Worm (Caenorhabditis elegans) whole organism, L4 larva: ENCODE data around the gene C09B7.2.
A peak's percentile ranks its signal among the peaks of the same experiment; 100 is the strongest.

Experiments used
- D1046.2 ChIP-seq: fragments of 200-800 bp; sonication (Bioruptor generic); IDR thresholded peaks from 2 replicates; pipeline ENCODE4 v1.3.6; 2022; ENCODE audit warnings: missing genetic modification characterization, missing compliant biosample characterization
- R02D3.7 ChIP-seq: fragments of 150-350 bp; sonication (generic microtip); optimal IDR thresholded peaks from 3 replicates; lab custom pipeline; 2014; ENCODE audit warnings: missing biosample characterization, missing genetic modification characterization
- T20F7.1 ChIP-seq: fragments of 200-800 bp; sonication (Bioruptor generic); optimal IDR thresholded peaks from 2 replicates; lab custom pipeline; 2018; ENCODE audit warnings: mild to moderate bottlenecking, missing genetic modification characterization, missing compliant biosample characterization
- T26A8.4 ChIP-seq: fragments of 200-800 bp; sonication (Bioruptor generic); IDR thresholded peaks from 2 replicates; pipeline ENCODE4 v1.3.6; 2022; ENCODE audit warnings: missing genetic modification characterization, missing compliant biosample characterization
- Y105C5A.15 ChIP-seq: fragments of 200-800 bp; sonication (Bioruptor generic); IDR thresholded peaks from 2 replicates; pipeline ENCODE4 v1.3.6; 2022; ENCODE audit warnings: missing genetic modification characterization, missing compliant biosample characterization
- aha-1 ChIP-seq: fragments of 150-350 bp; peaks from one replicate; lab custom pipeline; 2014; ENCODE audit warnings: missing biosample characterization, missing genetic modification characterization
- aly-2 ChIP-seq: sonication (generic microtip); optimal IDR thresholded peaks from 2 replicates; lab custom pipeline; 2018; ENCODE audit warnings: missing biosample characterization, missing genetic modification characterization
- ama-1 ChIP-seq: fragments of 150-350 bp; optimal IDR thresholded peaks from 2 replicates; lab custom pipeline; 2014; ENCODE audit warnings: inconsistent platforms, mixed read lengths
- arid-1 ChIP-seq: fragments of 200-800 bp; sonication (Bioruptor generic); conservative IDR thresholded peaks from 2 replicates; pipeline ENCODE4 v1.3.6; 2022; ENCODE audit warnings: missing genetic modification reagents, missing genetic modification characterization, missing compliant biosample characterization
- ceh-28 ChIP-seq: fragments of 150-350 bp; optimal IDR thresholded peaks from 2 replicates; lab custom pipeline; 2014; ENCODE audit warnings: missing biosample characterization, missing genetic modification reagents, missing genetic modification characterization
- cey-2 ChIP-seq: sonication (generic microtip); optimal IDR thresholded peaks from 3 replicates; lab custom pipeline; 2017; ENCODE audit warnings: missing genetic modification characterization, mild to moderate bottlenecking, missing compliant biosample characterization, antibody characterized with exemption, borderline replicate concordance; ENCODE audit not compliant: insufficient read depth
- daf-19 ChIP-seq: fragments of 200-800 bp; sonication (Bioruptor generic); conservative IDR thresholded peaks from 2 replicates; pipeline ENCODE4 v1.3.6; 2022; ENCODE audit warnings: missing genetic modification characterization, missing compliant biosample characterization
- daf-8 ChIP-seq: fragments of 200-800 bp; sonication (Bioruptor generic); IDR thresholded peaks from 2 replicates; pipeline ENCODE4 v1.3.6; 2022; ENCODE audit warnings: missing genetic modification characterization, missing compliant biosample characterization
- dmd-8 ChIP-seq: fragments of 200-800 bp; sonication (Bioruptor generic); IDR thresholded peaks from 2 replicates; pipeline ENCODE4 v1.3.6; 2022; ENCODE audit warnings: missing genetic modification characterization, missing compliant biosample characterization
- dpl-1 ChIP-seq: fragments of 150-350 bp; optimal IDR thresholded peaks from 2 replicates; lab custom pipeline; 2014; ENCODE audit warnings: missing biosample characterization, missing genetic modification reagents, missing genetic modification characterization
- duxl-1 ChIP-seq: sonication (generic microtip); optimal IDR thresholded peaks from 2 replicates; lab custom pipeline; 2016; ENCODE audit warnings: mild to moderate bottlenecking, missing genetic modification characterization, moderate library complexity, missing compliant biosample characterization; ENCODE audit not compliant: poor library complexity
- egl-27 ChIP-seq: sonication (generic microtip); optimal IDR thresholded peaks from 3 replicates; lab custom pipeline; 2017; ENCODE audit warnings: missing biosample characterization, missing genetic modification reagents, missing genetic modification characterization
- egl-43 ChIP-seq: fragments of 200-800 bp; sonication (Bioruptor generic); IDR thresholded peaks from 2 replicates; pipeline ENCODE4 v1.3.6; 2022; ENCODE audit warnings: missing genetic modification reagents, missing genetic modification characterization, missing compliant biosample characterization
- hlh-30 ChIP-seq: sonication (generic microtip); optimal IDR thresholded peaks from 2 replicates; lab custom pipeline; 2017; ENCODE audit warnings: antibody characterized with exemption, mild to moderate bottlenecking, missing genetic modification characterization, missing compliant biosample characterization; ENCODE audit not compliant: insufficient read depth
- lin-1 ChIP-seq: fragments of 200-800 bp; sonication (Bioruptor generic); IDR thresholded peaks from 2 replicates; pipeline ENCODE4 v1.3.6; 2022; ENCODE audit warnings: missing genetic modification reagents, missing genetic modification characterization, missing compliant biosample characterization
- lin-15B ChIP-seq: fragments of 150-350 bp; sonication (generic microtip); optimal IDR thresholded peaks from 3 replicates; lab custom pipeline; 2014; ENCODE audit warnings: missing biosample characterization, missing genetic modification characterization
- lin-29 ChIP-seq: fragments of 200-800 bp; sonication (Bioruptor generic); IDR thresholded peaks from 2 replicates; pipeline ENCODE4 v1.3.6; 2022; ENCODE audit warnings: missing genetic modification reagents, missing genetic modification characterization, missing compliant biosample characterization
- lir-3 ChIP-seq: sonication (generic microtip); optimal IDR thresholded peaks from 2 replicates; lab custom pipeline; 2016; ENCODE audit warnings: mild to moderate bottlenecking, missing genetic modification characterization, missing compliant biosample characterization
- lsy-2 ChIP-seq, 2 experiments: fragments of 150-350 bp in 1 of 2; sonication (generic microtip) in 1 of 2; optimal IDR thresholded peaks; 2 replicates each; lab custom pipeline; 2014 to 2017; ENCODE audit warnings: missing biosample characterization in 2 of 2, missing genetic modification characterization in 2 of 2
- mdl-1 ChIP-seq, 2 experiments: fragments of 150-350 bp in 1 of 2; sonication (generic microtip) in 1 of 2; optimal IDR thresholded peaks; 2 replicates each; lab custom pipeline; 2014 to 2017; ENCODE audit warnings: missing biosample characterization in 2 of 2, missing genetic modification characterization in 2 of 2
- mdt-29 ChIP-seq: fragments of 200-800 bp; sonication (Bioruptor generic); IDR thresholded peaks from 2 replicates; pipeline ENCODE4 v1.3.6; 2022; ENCODE audit warnings: missing genetic modification reagents, missing genetic modification characterization, missing compliant biosample characterization
- mep-1 ChIP-seq: fragments of 150-350 bp; sonication (generic microtip); optimal IDR thresholded peaks from 3 replicates; lab custom pipeline; 2014; ENCODE audit warnings: missing biosample characterization, missing genetic modification characterization
- mes-2 ChIP-seq: sonication (generic microtip); optimal IDR thresholded peaks from 2 replicates; lab custom pipeline; 2016; ENCODE audit warnings: missing genotype, mild to moderate bottlenecking, missing genetic modification characterization, missing compliant biosample characterization; ENCODE audit not compliant: poor library complexity, severe bottlenecking
- nhr-10 ChIP-seq: fragments of 150-350 bp; optimal IDR thresholded peaks from 2 replicates; lab custom pipeline; 2014; ENCODE audit warnings: missing biosample characterization, missing genetic modification characterization
- nhr-102 ChIP-seq: sonication (generic microtip); optimal IDR thresholded peaks from 2 replicates; lab custom pipeline; 2016; ENCODE audit warnings: mild to moderate bottlenecking, missing genetic modification characterization, moderate library complexity, missing compliant biosample characterization
- nhr-11 ChIP-seq: fragments of 150-350 bp; optimal IDR thresholded peaks from 2 replicates; lab custom pipeline; 2014; ENCODE audit warnings: missing biosample characterization, missing genetic modification characterization
- nhr-111 ChIP-seq: fragments of 200-800 bp; sonication (Bioruptor generic); optimal IDR thresholded peaks from 2 replicates; lab custom pipeline; 2018; ENCODE audit warnings: mild to moderate bottlenecking, missing genetic modification characterization, missing compliant biosample characterization
- nhr-237 ChIP-seq: sonication (generic microtip); optimal IDR thresholded peaks from 2 replicates; lab custom pipeline; 2017; ENCODE audit warnings: missing biosample characterization, missing genetic modification characterization
- nhr-25 ChIP-seq: sonication (generic microtip); optimal IDR thresholded peaks from 2 replicates; lab custom pipeline; 2017; ENCODE audit warnings: missing genetic modification characterization, mild to moderate bottlenecking, missing compliant biosample characterization, antibody characterized with exemption, moderate library complexity, borderline replicate concordance; ENCODE audit not compliant: insufficient read depth
- nhr-28 ChIP-seq: fragments of 150-350 bp; optimal IDR thresholded peaks from 2 replicates; lab custom pipeline; 2014; ENCODE audit warnings: missing biosample characterization, missing genetic modification characterization
- nhr-41 ChIP-seq: fragments of 200-800 bp; sonication (Bioruptor generic); IDR thresholded peaks from 2 replicates; pipeline ENCODE4 v1.3.6; 2022; ENCODE audit warnings: missing genetic modification reagents, missing genetic modification characterization, missing compliant biosample characterization
- nhr-48 ChIP-seq: sonication (generic microtip); optimal IDR thresholded peaks from 2 replicates; lab custom pipeline; 2016; ENCODE audit warnings: mild to moderate bottlenecking, missing genetic modification characterization, missing compliant biosample characterization
- nhr-6 ChIP-seq: fragments of 150-350 bp; optimal IDR thresholded peaks from 2 replicates; lab custom pipeline; 2014; ENCODE audit warnings: missing biosample characterization, missing genetic modification characterization
- nhr-77 ChIP-seq: fragments of 150-350 bp; optimal IDR thresholded peaks from 2 replicates; lab custom pipeline; 2014; ENCODE audit warnings: missing biosample characterization, missing genetic modification characterization
- pha-4 ChIP-seq, 2 experiments: fragments of 150-350 bp in 1 of 2; fragments of 200-800 bp in 1 of 2; sonication (Bioruptor generic) in 1 of 2; IDR thresholded peaks in 1 of 2; optimal IDR thresholded peaks in 1 of 2; 2 replicates each; pipeline versions ENCODE4 v1.3.6 to Lab custom; 2014 to 2022; ENCODE audit warnings: missing genetic modification characterization in 2 of 2, missing genetic modification reagents in 2 of 2, missing biosample characterization in 1 of 2, missing compliant biosample characterization in 1 of 2
- set-16 ChIP-seq: fragments of 200-800 bp; sonication (Bioruptor generic); IDR thresholded peaks from 2 replicates; pipeline ENCODE4 v1.3.6; 2022; ENCODE audit warnings: missing genetic modification reagents, missing genetic modification characterization, missing compliant biosample characterization
- spr-3 ChIP-seq: fragments of 200-800 bp; sonication (Bioruptor generic); optimal IDR thresholded peaks from 2 replicates; lab custom pipeline; 2018; ENCODE audit warnings: mild to moderate bottlenecking, missing genetic modification characterization, missing compliant biosample characterization
- tag-97 ChIP-seq: fragments of 200-800 bp; sonication (Bioruptor generic); IDR thresholded peaks from 2 replicates; pipeline ENCODE4 v1.3.6; 2022; ENCODE audit warnings: missing genetic modification characterization, missing compliant biosample characterization
- tra-1 ChIP-seq: fragments of 200-800 bp; sonication (Bioruptor generic); IDR thresholded peaks from 2 replicates; pipeline ENCODE4 v1.3.6; 2022; ENCODE audit warnings: missing genetic modification reagents, missing genetic modification characterization, missing compliant biosample characterization
- unc-130 ChIP-seq: sonication (generic microtip); optimal IDR thresholded peaks from 2 replicates; lab custom pipeline; 2016; ENCODE audit warnings: missing genetic modification reagents, missing genetic modification characterization, missing compliant biosample characterization
- unc-39 ChIP-seq: sonication (generic microtip); optimal IDR thresholded peaks from 2 replicates; lab custom pipeline; 2017; ENCODE audit warnings: missing biosample characterization, missing genetic modification characterization
- unc-62 ChIP-seq, 3 experiments: fragments of 150-350 bp in 1 of 3; sonication (generic microtip); optimal IDR thresholded peaks in 2 of 3; peaks in 1 of 3; 1 replicate in 1 of 3; 2 replicates in 2 of 3; lab custom pipeline; 2014 to 2017; ENCODE audit warnings: missing biosample characterization in 3 of 3, missing genetic modification characterization in 3 of 3, missing genetic modification reagents in 3 of 3, missing genotype in 1 of 3
- vab-7 ChIP-seq: fragments of 200-800 bp; sonication (Bioruptor generic); IDR thresholded peaks from 2 replicates; pipeline ENCODE4 v1.3.6; 2022; ENCODE audit warnings: missing genetic modification reagents, missing genetic modification characterization, missing compliant biosample characterization
- zfp-2 ChIP-seq: sonication (generic microtip); optimal IDR thresholded peaks from 2 replicates; lab custom pipeline; 2016; ENCODE audit warnings: mild to moderate bottlenecking, missing genetic modification characterization, missing compliant biosample characterization
- zip-11 ChIP-seq: fragments of 200-800 bp; sonication (Bioruptor generic); IDR thresholded peaks from 2 replicates; pipeline ENCODE4 v1.3.6; 2022; ENCODE audit warnings: missing genetic modification characterization, missing compliant biosample characterization
- ztf-11 ChIP-seq: fragments of 150-350 bp; optimal IDR thresholded peaks from 2 replicates; lab custom pipeline; 2014; ENCODE audit warnings: missing biosample characterization, missing genetic modification characterization

Gene C09B7.2

ce11 chrX:2667779-2668178, at the start of gene C09B7.2:
Gene C09B7.2 (plus strand): TSS chrX:2668127.
- no peak for TF ChIP-seq mdt-29 (GFP tag; lab: Robert Waterston, UW)
- TF ChIP-seq vab-7 (GFP tag; lab: Robert Waterston, UW), result no peak
- TF ChIP-seq nhr-28 (tag; lab: Kevin White, UChicago), result peak; percentile 86
- no peak for TF ChIP-seq lin-29 (GFP tag; lab: Robert Waterston, UW)
- peak; percentile 74 for TF ChIP-seq nhr-102 (tag; lab: Kevin White, UChicago)
- TF ChIP-seq set-16 (GFP tag; lab: Robert Waterston, UW), result no peak
- TF ChIP-seq ama-1 (lab: Kevin White, UChicago), result no peak
- TF ChIP-seq nhr-6 (tag; lab: Kevin White, UChicago), result no peak
- TF ChIP-seq aly-2, result no peak
- TF ChIP-seq nhr-111 (GFP tag; lab: Kevin White, UChicago), result no peak
- peak; percentile 34 for TF ChIP-seq ceh-28 (tag; lab: Kevin White, UChicago)
- TF ChIP-seq nhr-11, result peak; percentile 73
- no peak for TF ChIP-seq arid-1
- no peak for TF ChIP-seq egl-27
- TF ChIP-seq zfp-2 (tag; lab: Kevin White, UChicago), result no peak
- no peak for TF ChIP-seq T20F7.1 (GFP tag; lab: Kevin White, UChicago)
- no peak for TF ChIP-seq ztf-11 (tag; lab: Kevin White, UChicago)
- peak; percentile 50 for TF ChIP-seq nhr-77
- no peak for TF ChIP-seq tra-1 (GFP tag; lab: Robert Waterston, UW)
- TF ChIP-seq nhr-41 (GFP tag; lab: Robert Waterston, UW), result no peak
- TF ChIP-seq dmd-8 (GFP tag; lab: Robert Waterston, UW), result no peak
- no peak for TF ChIP-seq egl-43
- no peak for TF ChIP-seq tag-97 (GFP tag; lab: Robert Waterston, UW)
- no peak for TF ChIP-seq zip-11 (GFP tag; lab: Robert Waterston, UW)
- no peak for TF ChIP-seq T26A8.4 (GFP tag; lab: Robert Waterston, UW)
- TF ChIP-seq unc-62 (GFP tag; optimal IDR thresholded peaks at IDR 0.05 in 1 of 2; lab: Kevin White, UChicago), result peak in 1 of 2 experiments; percentile 51
- no peak for TF ChIP-seq unc-62 (tag; optimal IDR thresholded peaks at IDR 0.05; lab: Kevin White, UChicago)
- no peak for TF ChIP-seq lin-1
- TF ChIP-seq hlh-30, result peak; percentile 91
- no peak for TF ChIP-seq Y105C5A.15
- TF ChIP-seq daf-8 (GFP tag; lab: Robert Waterston, UW), result no peak
- no peak for TF ChIP-seq spr-3 (GFP tag; lab: Kevin White, UChicago)
- TF ChIP-seq unc-130 (GFP tag; lab: Kevin White, UChicago), result no peak
- TF ChIP-seq R02D3.7 (tag; lab: Kevin White, UChicago), result no peak
- peak; percentile 27 for TF ChIP-seq nhr-48 (tag; lab: Kevin White, UChicago)
- TF ChIP-seq pha-4 (GFP tag; IDR thresholded peaks at IDR 0.05; lab: Robert Waterston, UW), result peak; percentile 33; the same call in 1 of the 2 replicates
- TF ChIP-seq pha-4 (tag; optimal IDR thresholded peaks at IDR 0.05; lab: Kevin White, UChicago), result peak; percentile 80
- no peak for TF ChIP-seq unc-39 (tag; lab: Kevin White, UChicago)
- no peak for TF ChIP-seq duxl-1 (tag; lab: Kevin White, UChicago)
- peak; percentile 68 for TF ChIP-seq mes-2
- no peak for TF ChIP-seq D1046.2 (GFP tag; lab: Robert Waterston, UW)
- no peak for TF ChIP-seq nhr-237 (tag; lab: Kevin White, UChicago)
- peak; percentile 58 for TF ChIP-seq aha-1
- no peak for TF ChIP-seq lir-3 (tag; lab: Kevin White, UChicago)
- TF ChIP-seq lsy-2 (tag; optimal IDR thresholded peaks at IDR 0.05; lab: Kevin White, UChicago), result peak; percentile 40 to 81
- peak; percentile 2 for TF ChIP-seq dpl-1 (GFP tag; lab: Kevin White, UChicago)
- TF ChIP-seq nhr-25 (tag; lab: Kevin White, UChicago), result no peak
- no peak for TF ChIP-seq daf-19 (GFP tag; lab: Robert Waterston, UW)
- no peak for TF ChIP-seq lin-15B (tag; lab: Kevin White, UChicago)
- peak; percentile 72 for TF ChIP-seq mep-1 (tag; lab: Kevin White, UChicago)
- no peak for TF ChIP-seq nhr-10 (tag; lab: Kevin White, UChicago)
- TF ChIP-seq mdl-1 (tag; optimal IDR thresholded peaks at IDR 0.05; lab: Kevin White, UChicago), result peak; percentile 91 to 98
- TF ChIP-seq cey-2 (tag; lab: Kevin White, UChicago), result no peak
